Worm (Caenorhabditis elegans) whole organism, young adult: ENCODE measurements around the gene F49C5.10.

Experiments
- F33H1.4 ChIP-seq: fragments of 200-800 bp; sonication (Bioruptor generic); IDR thresholded peaks from 2 replicates; pipeline ENCODE4 v1.3.6; 2022; ENCODE audit warnings: missing genetic modification reagents, missing genetic modification characterization, missing compliant biosample characterization
- F55B11.4 ChIP-seq: sonication (generic microtip); optimal IDR thresholded peaks from 2 replicates; lab custom pipeline; 2016; ENCODE audit warnings: missing compliant biosample characterization, missing genetic modification characterization, borderline replicate concordance; ENCODE audit not compliant: insufficient read depth
- F57C9.4 ChIP-seq: sonication (generic microtip); optimal IDR thresholded peaks from 2 replicates; lab custom pipeline; 2017; ENCODE audit warnings: mild to moderate bottlenecking, missing genetic modification characterization, missing compliant biosample characterization
- T07F8.4 ChIP-seq: sonication (generic microtip); optimal IDR thresholded peaks from 2 replicates; lab custom pipeline; 2016; ENCODE audit warnings: mild to moderate bottlenecking, missing genetic modification characterization, moderate library complexity, missing compliant biosample characterization
- T26A5.8 ChIP-seq: sonication (generic microtip); optimal IDR thresholded peaks from 2 replicates; lab custom pipeline; 2016; ENCODE audit warnings: missing genetic modification characterization, missing compliant biosample characterization
- Y53G8AR.9 ChIP-seq: fragments of 200-800 bp; sonication (Bioruptor generic); conservative IDR thresholded peaks from 2 replicates; pipeline ENCODE4 v1.3.6; 2022; ENCODE audit warnings: missing genetic modification reagents, missing genetic modification characterization, missing compliant biosample characterization
- Y56A3A.18 ChIP-seq: fragments of 200-800 bp; sonication (Bioruptor generic); IDR thresholded peaks from 2 replicates; pipeline ENCODE4 v1.3.6; 2022; ENCODE audit warnings: missing genetic modification reagents, missing genetic modification characterization, missing compliant biosample characterization
- Y67H2A.10 ChIP-seq: fragments of 200-800 bp; sonication (Bioruptor generic); conservative IDR thresholded peaks from 2 replicates; pipeline ENCODE4 v1.3.6; 2022; ENCODE audit warnings: missing genetic modification reagents, missing genetic modification characterization, missing compliant biosample characterization
- Y95B8A.8 ChIP-seq: fragments of 200-800 bp; sonication (Bioruptor generic); IDR thresholded peaks from 2 replicates; pipeline ENCODE4 v1.3.6; 2022; ENCODE audit warnings: missing genetic modification reagents, missing genetic modification characterization, missing compliant biosample characterization
- atf-7 ChIP-seq: sonication (generic microtip); optimal IDR thresholded peaks from 2 replicates; lab custom pipeline; 2017; ENCODE audit warnings: mild to moderate bottlenecking, missing genetic modification characterization, missing compliant biosample characterization
- attf-5 ChIP-seq: fragments of 200-800 bp; sonication (Bioruptor generic); optimal IDR thresholded peaks from 2 replicates; lab custom pipeline; 2018; ENCODE audit warnings: mild to moderate bottlenecking, missing genetic modification characterization, missing compliant biosample characterization
- attf-6 ChIP-seq: fragments of 200-800 bp; sonication (Bioruptor generic); IDR thresholded peaks from 2 replicates; pipeline ENCODE4 v1.3.6; 2022; ENCODE audit warnings: missing genetic modification reagents, missing genetic modification characterization, missing compliant biosample characterization
- bed-1 ChIP-seq: fragments of 200-800 bp; sonication (Bioruptor generic); IDR thresholded peaks from 2 replicates; pipeline ENCODE4 v1.3.6; 2022; ENCODE audit warnings: missing genetic modification reagents, missing genetic modification characterization, missing compliant biosample characterization
- bed-2 ChIP-seq: fragments of 200-800 bp; sonication (Bioruptor generic); IDR thresholded peaks from 2 replicates; pipeline ENCODE4 v1.3.6; 2022; ENCODE audit warnings: missing genetic modification reagents, missing genetic modification characterization, missing compliant biosample characterization
- cebp-1 ChIP-seq, 2 experiments: fragments of 200-800 bp in 1 of 2; sonication (Bioruptor generic) in 1 of 2; sonication (generic microtip) in 1 of 2; IDR thresholded peaks in 1 of 2; optimal IDR thresholded peaks in 1 of 2; 2 replicates each; pipeline versions ENCODE4 v1.3.6 to Lab custom; 2017 to 2022; ENCODE audit warnings: missing compliant biosample characterization in 2 of 2, missing genetic modification characterization in 2 of 2, mild to moderate bottlenecking in 1 of 2, missing genetic modification reagents in 1 of 2, moderate library complexity in 1 of 2
- ceh-40 ChIP-seq: fragments of 200-800 bp; sonication (Bioruptor generic); IDR thresholded peaks from 2 replicates; pipeline ENCODE4 v1.3.6; 2022; ENCODE audit warnings: missing genetic modification characterization, missing compliant biosample characterization
- ceh-91 ChIP-seq: fragments of 200-800 bp; sonication (Bioruptor generic); IDR thresholded peaks from 2 replicates; pipeline ENCODE4 v1.3.6; 2022; ENCODE audit warnings: missing genetic modification reagents, missing genetic modification characterization, missing compliant biosample characterization
- chd-7 ChIP-seq: sonication (generic microtip); optimal IDR thresholded peaks from 2 replicates; lab custom pipeline; 2016; ENCODE audit warnings: mild to moderate bottlenecking, missing genetic modification characterization, moderate library complexity, missing compliant biosample characterization
- dox-1 ChIP-seq: fragments of 200-800 bp; sonication (Bioruptor generic); IDR thresholded peaks from 2 replicates; pipeline ENCODE4 v1.3.6; 2022; ENCODE audit warnings: missing genetic modification reagents, missing genetic modification characterization, missing compliant biosample characterization
- egl-18 ChIP-seq: fragments of 200-800 bp; sonication (Bioruptor generic); IDR thresholded peaks from 2 replicates; pipeline ENCODE4 v1.3.6; 2022; ENCODE audit warnings: missing genetic modification reagents, missing genetic modification characterization, missing compliant biosample characterization
- gei-17 ChIP-seq: fragments of 200-800 bp; sonication (Bioruptor generic); optimal IDR thresholded peaks from 2 replicates; lab custom pipeline; 2018; ENCODE audit warnings: mild to moderate bottlenecking, missing genetic modification characterization, missing compliant biosample characterization
- him-1 ChIP-seq: sonication (generic microtip); optimal IDR thresholded peaks from 2 replicates; lab custom pipeline; 2016; ENCODE audit warnings: missing genotype, missing genetic modification reagents, missing genetic modification characterization, missing compliant biosample characterization
- hmg-20 ChIP-seq: fragments of 200-800 bp; sonication (Bioruptor generic); IDR thresholded peaks from 2 replicates; pipeline ENCODE4 v1.3.6; 2022; ENCODE audit warnings: missing genetic modification reagents, missing genetic modification characterization, missing compliant biosample characterization
- hrde-1 ChIP-seq: sonication (generic microtip); optimal IDR thresholded peaks from 2 replicates; lab custom pipeline; 2016; ENCODE audit warnings: missing genetic modification characterization, mild to moderate bottlenecking, missing compliant biosample characterization, moderate library complexity, missing genotype, missing genetic modification reagents, borderline replicate concordance
- hsf-1 ChIP-seq: fragments of 200-800 bp; sonication (Bioruptor generic); IDR thresholded peaks from 2 replicates; pipeline ENCODE4 v1.3.6; 2022; ENCODE audit warnings: missing genetic modification reagents, missing genetic modification characterization, missing compliant biosample characterization
- let-607 ChIP-seq, 2 experiments: fragments of 200-800 bp in 1 of 2; sonication (Bioruptor generic) in 1 of 2; sonication (generic microtip) in 1 of 2; optimal IDR thresholded peaks; 2 replicates each; lab custom pipeline; 2016 to 2018; ENCODE audit warnings: mild to moderate bottlenecking in 2 of 2, missing compliant biosample characterization in 2 of 2, missing genetic modification characterization in 2 of 2, moderate library complexity in 2 of 2, missing genotype in 1 of 2
- lin-40 ChIP-seq: sonication (generic microtip); optimal IDR thresholded peaks from 2 replicates; lab custom pipeline; 2016; ENCODE audit warnings: missing genetic modification characterization, mild to moderate bottlenecking, missing compliant biosample characterization, missing genotype, missing genetic modification reagents
- lir-1 ChIP-seq: fragments of 200-800 bp; sonication (Bioruptor generic); conservative IDR thresholded peaks from 2 replicates; pipeline ENCODE4 v1.3.6; 2022; ENCODE audit warnings: missing genetic modification reagents, missing genetic modification characterization, missing compliant biosample characterization
- madf-8 ChIP-seq: fragments of 200-800 bp; sonication (Bioruptor generic); conservative IDR thresholded peaks from 2 replicates; pipeline ENCODE4 v1.3.6; 2022; ENCODE audit warnings: missing genetic modification reagents, missing genetic modification characterization, missing compliant biosample characterization
- mcd-1 ChIP-seq: fragments of 200-800 bp; sonication (Bioruptor generic); IDR thresholded peaks from 2 replicates; pipeline ENCODE4 v1.3.6; 2022; ENCODE audit warnings: missing genetic modification reagents, missing genetic modification characterization, missing compliant biosample characterization
- mes-4 ChIP-seq: sonication (generic microtip); optimal IDR thresholded peaks from 2 replicates; lab custom pipeline; 2016; ENCODE audit warnings: missing genotype, missing genetic modification characterization, missing compliant biosample characterization
- mxl-1 ChIP-seq: sonication (generic microtip); optimal IDR thresholded peaks from 2 replicates; lab custom pipeline; 2016; ENCODE audit warnings: missing genetic modification characterization, missing compliant biosample characterization
- nfya-1 ChIP-seq: sonication (generic microtip); optimal IDR thresholded peaks from 2 replicates; lab custom pipeline; 2017; ENCODE audit warnings: antibody characterized with exemption, missing compliant biosample characterization, missing genetic modification characterization, borderline replicate concordance; ENCODE audit not compliant: insufficient read depth
- nhr-90 ChIP-seq: sonication (generic microtip); optimal IDR thresholded peaks from 2 replicates; lab custom pipeline; 2016; ENCODE audit warnings: missing genotype, mild to moderate bottlenecking, missing genetic modification characterization, missing compliant biosample characterization
- sdz-38 ChIP-seq: sonication (generic microtip); optimal IDR thresholded peaks from 2 replicates; lab custom pipeline; 2016; ENCODE audit warnings: missing genotype, missing genetic modification characterization, missing compliant biosample characterization
- snpc-4 ChIP-seq, 5 experiments: fragments of 150-350 bp in 1 of 5; sonication (generic microtip) in 4 of 5; optimal IDR thresholded peaks; 2 replicates each; lab custom pipeline; 2014 to 2018; ENCODE audit warnings: missing genetic modification characterization in 5 of 5, missing biosample characterization in 3 of 5, antibody characterized with exemption in 2 of 5, mild to moderate bottlenecking in 2 of 5, missing compliant biosample characterization in 2 of 5, missing genotype in 2 of 5, moderate library complexity in 2 of 5, missing genetic modification reagents in 1 of 5
- ztf-22 ChIP-seq: fragments of 200-800 bp; sonication (Bioruptor generic); optimal IDR thresholded peaks from 2 replicates; lab custom pipeline; 2018; ENCODE audit warnings: mild to moderate bottlenecking, missing genetic modification characterization, moderate library complexity, missing compliant biosample characterization
- ztf-3 ChIP-seq: fragments of 200-800 bp; sonication (Bioruptor generic); optimal IDR thresholded peaks from 2 replicates; lab custom pipeline; 2018; ENCODE audit warnings: mild to moderate bottlenecking, missing genetic modification characterization, missing compliant biosample characterization

The F49C5.10 gene

ce11 chrII:12549613-12550012, 3.1 kb downstream of the F49C5.10 start:
- TF ChIP-seq mcd-1 (no peak), F55B11.4 (tag; lab: Kevin White, UChicago) (no peak), attf-6 (no peak), egl-18 (no peak), ceh-40 (GFP tag; lab: Robert Waterston, UW) (no peak), Y95B8A.8 (GFP tag; lab: Robert Waterston, UW) (no peak), him-1 (no peak)

- TF ChIP-seq hrde-1 (tag; lab: Kevin White, UChicago), result no peak
- TF ChIP-seq mxl-1 (tag; lab: Kevin White, UChicago), result no peak
- no peak for TF ChIP-seq F55B11.4 (tag; lab: Kevin White, UChicago)
- TF ChIP-seq ceh-40 (GFP tag; lab: Robert Waterston, UW), result no peak
- TF ChIP-seq madf-8, result no peak
- TF ChIP-seq sdz-38 (tag; lab: Kevin White, UChicago), result no peak
- no peak for TF ChIP-seq hmg-20 (GFP tag; lab: Robert Waterston, UW)
- TF ChIP-seq bed-2, result no peak
- TF ChIP-seq F33H1.4 (GFP tag; lab: Robert Waterston, UW), result no peak
- no peak for TF ChIP-seq snpc-4 (GFP tag; optimal IDR thresholded peaks at IDR 0.05; lab: Kevin White, UChicago)
- no peak for TF ChIP-seq snpc-4 (tag; optimal IDR thresholded peaks at IDR 0.05; lab: Kevin White, UChicago)
- no peak for TF ChIP-seq T07F8.4 (tag; lab: Kevin White, UChicago)
- no peak for TF ChIP-seq attf-6
- TF ChIP-seq egl-18, result no peak
- TF ChIP-seq lin-40 (tag; lab: Kevin White, UChicago), result no peak
- TF ChIP-seq atf-7 (tag; lab: Kevin White, UChicago), result no peak
- no peak for TF ChIP-seq chd-7 (tag; lab: Kevin White, UChicago)
- no peak for TF ChIP-seq cebp-1 (GFP tag; IDR thresholded peaks at IDR 0.05; lab: Robert Waterston, UW)
- TF ChIP-seq cebp-1 (tag; optimal IDR thresholded peaks at IDR 0.05; lab: Kevin White, UChicago), result no peak
- TF ChIP-seq Y67H2A.10 (GFP tag; lab: Robert Waterston, UW), result no peak
- TF ChIP-seq nfya-1, result no peak
- TF ChIP-seq, all 124 proteins: peak for 0
Measured at ce11 chrII:12550940-12551339, 4.4 kb downstream of the F49C5.10 start.

DNA sequence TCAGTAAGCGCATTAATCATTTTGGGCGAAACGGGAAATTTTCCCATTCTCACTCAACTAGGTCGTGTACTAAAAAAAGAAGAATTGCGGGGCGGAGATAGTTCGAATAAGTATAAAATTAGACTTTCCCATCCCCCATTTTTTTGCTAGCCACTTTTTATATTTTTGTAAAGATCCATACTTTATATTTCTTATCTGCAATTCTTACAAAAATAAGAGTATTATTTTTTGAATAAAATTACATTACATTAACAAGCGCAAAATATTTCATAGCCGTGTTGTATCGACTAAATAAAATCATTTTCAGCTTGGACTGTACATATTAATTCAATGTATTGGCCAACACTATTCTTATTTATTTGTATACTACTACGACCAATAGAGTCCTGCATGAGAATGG, 9.0 kb downstream of the F49C5.10 start, which contains the start of gene F49C5.11:
TSS of gene F49C5.11 (plus strand) at position 301 of the 400 bp plus-strand sequence.
- TF ChIP-seq dox-1, result no peak
- TF ChIP-seq nhr-90 (tag; lab: Kevin White, UChicago), result no peak
- no peak for TF ChIP-seq F33H1.4 (GFP tag; lab: Robert Waterston, UW)
- TF ChIP-seq let-607 (tag; optimal IDR thresholded peaks at IDR 0.05; lab: Kevin White, UChicago), result no peak
- TF ChIP-seq ceh-91 (GFP tag; lab: Robert Waterston, UW), result no peak
- no peak for TF ChIP-seq gei-17 (GFP tag; lab: Kevin White, UChicago)
- TF ChIP-seq attf-6, result no peak
- no peak for TF ChIP-seq ztf-3 (GFP tag; lab: Kevin White, UChicago)
- TF ChIP-seq lir-1 (GFP tag; lab: Robert Waterston, UW), result no peak
- no peak for TF ChIP-seq bed-1
- no peak for TF ChIP-seq ztf-22
- TF ChIP-seq him-1, result no peak
- no peak for TF ChIP-seq T26A5.8
- TF ChIP-seq Y56A3A.18 (GFP tag; lab: Robert Waterston, UW), result no peak
- TF ChIP-seq mes-4 (tag; lab: Kevin White, UChicago), result no peak
- no peak for TF ChIP-seq hsf-1 (GFP tag; lab: Robert Waterston, UW)
- no peak for TF ChIP-seq Y53G8AR.9 (GFP tag; lab: Robert Waterston, UW)
- no peak for TF ChIP-seq attf-5
- no peak for TF ChIP-seq F57C9.4 (tag; lab: Kevin White, UChicago)
